Fruit fly (Drosophila melanogaster): ENCODE measurements around the gene CG14210.

The CG14210 gene

dm6 chrX:19665684-19666141 is 49.7 kb downstream of the CG14210 start (continued):
- TF ChIP-seq chinmo (GFP tag; IDR thresholded peaks at IDR 0.05; ENCODE audit: partially characterized antibody) (peak; percentile 88), h (optimal IDR thresholded peaks at IDR 0.05) (no peak), CG15479 (GFP tag; optimal IDR thresholded peaks at IDR 0.05) (no peak), fd3F (GFP tag; optimal IDR thresholded peaks at IDR 0.05) (no peak), odd (GFP tag; optimal IDR thresholded peaks at IDR 0.05) (no peak), CG6272 (GFP tag; IDR thresholded peaks at IDR 0.05) (peak; percentile 71), CG11085 (GFP tag; IDR thresholded peaks at IDR 0.05) (0 out of 2 replicates have a peak, but pooled peaks have one; percentile 13), ftz-f1 (GFP tag; optimal IDR thresholded peaks at IDR 0.05) (no peak), CG14050 (GFP tag; IDR thresholded peaks at IDR 0.05) (no peak), CG9817 (tag; optimal IDR thresholded peaks at IDR 0.05) (peak; percentile 25), trem (tag; optimal IDR thresholded peaks at IDR 0.05) (no peak), sens-2 (GFP tag; IDR thresholded peaks at IDR 0.05) (no peak), Taf1 (GFP tag; IDR thresholded peaks at IDR 0.05) (no peak), slp2 (GFP tag; optimal IDR thresholded peaks at IDR 0.05) (no peak), Ptx1 (GFP tag; IDR thresholded peaks at IDR 0.05) (peak; percentile 67), Eip74EF (GFP tag; optimal IDR thresholded peaks at IDR 0.05) (no peak), dan (GFP tag; IDR thresholded peaks at IDR 0.05) (no peak), CG9797 (GFP tag; optimal IDR thresholded peaks at IDR 0.05) (no peak), CG15696 (tag; optimal IDR thresholded peaks at IDR 0.05) (no peak), sisA (GFP tag; IDR thresholded peaks at IDR 0.05) (peak; percentile 60), fd102C (GFP tag; optimal IDR thresholded peaks at IDR 0.05) (no peak), CG1602 (GFP tag; optimal IDR thresholded peaks at IDR 0.05) (no peak), yki (optimal IDR thresholded peaks at IDR 0.05) (no peak), CG7357 (GFP tag; IDR thresholded peaks at IDR 0.05) (no peak), dysf (GFP tag; IDR thresholded peaks at IDR 0.05) (peak; percentile 74), CG10321 (GFP tag; IDR thresholded peaks at IDR 0.05) (no peak), dpn (GFP tag; optimal IDR thresholded peaks at IDR 0.05) (peak; percentile 17 to 29), Atf6 (GFP tag; IDR thresholded peaks at IDR 0.05) (peak; percentile 25; the same call in 1 of the 2 replicates), Vsx1 (GFP tag; optimal IDR thresholded peaks at IDR 0.05) (no peak), CG13624 (GFP tag; optimal IDR thresholded peaks at IDR 0.05) (peak; percentile 50), CG7786 (GFP tag; optimal IDR thresholded peaks at IDR 0.05) (peak; percentile 53), CG7987 (GFP tag; optimal IDR thresholded peaks at IDR 0.05) (no peak), CG31365 (tag; optimal IDR thresholded peaks at IDR 0.05) (no peak), CG4328 (GFP tag; optimal IDR thresholded peaks at IDR 0.05) (no peak), pfk (GFP tag; optimal IDR thresholded peaks at IDR 0.05) (no peak), Ada2b (GFP tag; IDR thresholded peaks at IDR 0.05) (0 out of 2 replicates have a peak, but pooled peaks have one; percentile 24), Hsf (GFP tag; optimal IDR thresholded peaks at IDR 0.05) (peak; percentile 22), zen2 (GFP tag; IDR thresholded peaks at IDR 0.05; ENCODE audit: partially characterized antibody) (no peak), Awh (GFP tag; IDR thresholded peaks at IDR 0.05) (no peak), Opbp (GFP tag; IDR thresholded peaks at IDR 0.05; ENCODE audit: partially characterized antibody) (peak; percentile 81), CG16863 (GFP tag; optimal IDR thresholded peaks at IDR 0.05) (peak; percentile 20), Abd-B (GFP tag; optimal IDR thresholded peaks at IDR 0.05) (no peak), so (GFP tag; IDR thresholded peaks at IDR 0.05) (no peak), gt (GFP tag; IDR thresholded peaks at IDR 0.05) (no peak), lbe (GFP tag; optimal IDR thresholded peaks at IDR 0.05) (no peak), Dp (GFP tag; optimal IDR thresholded peaks at IDR 0.05) (no peak), CG6854 (GFP tag; optimal IDR thresholded peaks at IDR 0.05) (no peak), amos (GFP tag; IDR thresholded peaks at IDR 0.05; ENCODE audit: partially characterized antibody) (peak; percentile 70), Atf-2 (GFP tag; optimal IDR thresholded peaks at IDR 0.05) (no peak), CG11247 (GFP tag; IDR thresholded peaks at IDR 0.05) (peak; percentile 48; the same call in 1 of the 2 replicates), CG43689 (GFP tag; IDR thresholded peaks at IDR 0.05) (no peak), CG11456 (GFP tag; IDR thresholded peaks at IDR 0.05) (peak; percentile 88)

Data from whole organism, embryonic.